Worm (Caenorhabditis elegans) whole organism, late embryonic: ENCODE results near the gene C45G9.11.

ENCODE experiments used
- C08G9.2 ChIP-seq: sonication (generic microtip); optimal IDR thresholded peaks from 2 replicates; lab custom pipeline; 2016; ENCODE audit warnings: mild to moderate bottlenecking, missing genetic modification characterization, moderate library complexity, missing compliant biosample characterization
- C38D4.7 ChIP-seq: fragments of 200-800 bp; sonication (Bioruptor generic); optimal IDR thresholded peaks from 2 replicates; lab custom pipeline; 2018; ENCODE audit warnings: mild to moderate bottlenecking, missing genetic modification characterization, moderate library complexity, missing compliant biosample characterization
- K02D7.2 ChIP-seq: sonication (generic microtip); optimal IDR thresholded peaks from 2 replicates; lab custom pipeline; 2017; ENCODE audit warnings: mild to moderate bottlenecking, missing genetic modification characterization, missing compliant biosample characterization
- Y22D7AL.16 ChIP-seq: sonication (generic microtip); optimal IDR thresholded peaks from 2 replicates; lab custom pipeline; 2016; ENCODE audit warnings: missing genetic modification characterization, missing compliant biosample characterization
- ceh-14 ChIP-seq: sonication (generic microtip); optimal IDR thresholded peaks from 2 replicates; lab custom pipeline; 2016; ENCODE audit warnings: missing genotype, missing genetic modification characterization, missing compliant biosample characterization
- ceh-18 ChIP-seq: sonication (generic microtip); optimal IDR thresholded peaks from 2 replicates; lab custom pipeline; 2016; ENCODE audit warnings: missing genetic modification characterization, missing compliant biosample characterization
- ceh-19 ChIP-seq: fragments of 200-800 bp; sonication (Bioruptor generic); optimal IDR thresholded peaks from 2 replicates; lab custom pipeline; 2018; ENCODE audit warnings: mild to moderate bottlenecking, missing genetic modification characterization, missing compliant biosample characterization
- ceh-2 ChIP-seq: sonication (generic microtip); optimal IDR thresholded peaks from 2 replicates; lab custom pipeline; 2016; ENCODE audit warnings: missing genotype, missing genetic modification characterization, missing compliant biosample characterization
- ceh-22 ChIP-seq: sonication (generic microtip); optimal IDR thresholded peaks from 2 replicates; lab custom pipeline; 2017; ENCODE audit warnings: missing biosample characterization, missing genetic modification characterization
- ceh-31 ChIP-seq: sonication (generic microtip); optimal IDR thresholded peaks from 2 replicates; lab custom pipeline; 2016; ENCODE audit warnings: missing genetic modification characterization, missing compliant biosample characterization
- ceh-34 ChIP-seq: sonication (generic microtip); optimal IDR thresholded peaks from 2 replicates; lab custom pipeline; 2016; ENCODE audit warnings: mild to moderate bottlenecking, missing genetic modification characterization, missing compliant biosample characterization
- ceh-45 ChIP-seq: fragments of 200-800 bp; sonication (Bioruptor generic); IDR thresholded peaks from 2 replicates; pipeline ENCODE4 v1.3.6; 2022; ENCODE audit warnings: missing genetic modification reagents, missing genetic modification characterization, missing compliant biosample characterization
- ceh-9 ChIP-seq: sonication (generic microtip); optimal IDR thresholded peaks from 2 replicates; lab custom pipeline; 2016; ENCODE audit warnings: mild to moderate bottlenecking, missing genetic modification characterization, inconsistent platforms, missing compliant biosample characterization
- che-1 ChIP-seq: sonication (generic microtip); optimal IDR thresholded peaks from 2 replicates; lab custom pipeline; 2016; ENCODE audit warnings: mild to moderate bottlenecking, missing genetic modification characterization, missing compliant biosample characterization
- dve-1 ChIP-seq: sonication (generic microtip); optimal IDR thresholded peaks from 2 replicates; lab custom pipeline; 2017; ENCODE audit warnings: antibody characterized with exemption, mild to moderate bottlenecking, missing genetic modification characterization, missing compliant biosample characterization
- elt-4 ChIP-seq: sonication (generic microtip); optimal IDR thresholded peaks from 2 replicates; lab custom pipeline; 2016; ENCODE audit warnings: missing genetic modification characterization, missing compliant biosample characterization
- fax-1 ChIP-seq: sonication (generic microtip); optimal IDR thresholded peaks from 2 replicates; lab custom pipeline; 2016; ENCODE audit warnings: missing genotype, missing genetic modification characterization, missing compliant biosample characterization
- fkh-10 ChIP-seq: fragments of 150-350 bp; optimal IDR thresholded peaks from 2 replicates; lab custom pipeline; 2014; ENCODE audit warnings: missing biosample characterization, missing genetic modification reagents, missing genetic modification characterization
- hlh-13 ChIP-seq: fragments of 200-800 bp; sonication (Bioruptor generic); optimal IDR thresholded peaks from 2 replicates; lab custom pipeline; 2018; ENCODE audit warnings: mild to moderate bottlenecking, missing genetic modification characterization, missing compliant biosample characterization
- hlh-8 ChIP-seq: sonication (generic microtip); optimal IDR thresholded peaks from 2 replicates; lab custom pipeline; 2016; ENCODE audit warnings: missing genotype, missing genetic modification characterization, missing compliant biosample characterization
- lim-6 ChIP-seq: sonication (generic microtip); optimal IDR thresholded peaks from 2 replicates; lab custom pipeline; 2016; ENCODE audit warnings: missing genetic modification characterization, missing compliant biosample characterization
- madf-2 ChIP-seq: sonication (generic microtip); optimal IDR thresholded peaks from 2 replicates; lab custom pipeline; 2017; ENCODE audit warnings: missing genetic modification characterization, missing compliant biosample characterization
- mec-3 ChIP-seq: sonication (generic microtip); optimal IDR thresholded peaks from 2 replicates; lab custom pipeline; 2016; ENCODE audit warnings: borderline replicate concordance, missing genetic modification characterization, missing compliant biosample characterization
- nhr-11 ChIP-seq: fragments of 150-350 bp; optimal IDR thresholded peaks from 2 replicates; lab custom pipeline; 2014; ENCODE audit warnings: missing biosample characterization, missing genetic modification characterization
- nhr-232 ChIP-seq: sonication (generic microtip); optimal IDR thresholded peaks from 2 replicates; lab custom pipeline; 2016; ENCODE audit warnings: missing genetic modification characterization, missing compliant biosample characterization
- npax-4 ChIP-seq: sonication (generic microtip); optimal IDR thresholded peaks from 2 replicates; lab custom pipeline; 2016; ENCODE audit warnings: missing genetic modification characterization, missing compliant biosample characterization
- odd-2 ChIP-seq: sonication (generic microtip); optimal IDR thresholded peaks from 2 replicates; lab custom pipeline; 2017; ENCODE audit warnings: antibody characterized with exemption, mild to moderate bottlenecking, missing genetic modification characterization, missing compliant biosample characterization
- pag-3 ChIP-seq: sonication (generic microtip); optimal IDR thresholded peaks from 2 replicates; lab custom pipeline; 2016; ENCODE audit warnings: missing compliant biosample characterization, missing genetic modification characterization, borderline replicate concordance
- pat-9 ChIP-seq: fragments of 200-800 bp; sonication (Bioruptor generic); optimal IDR thresholded peaks from 2 replicates; lab custom pipeline; 2018; ENCODE audit warnings: mild to moderate bottlenecking, missing genetic modification characterization, moderate library complexity, missing compliant biosample characterization
- pha-2 ChIP-seq: sonication (generic microtip); optimal IDR thresholded peaks from 2 replicates; lab custom pipeline; 2017; ENCODE audit warnings: mild to moderate bottlenecking, missing genetic modification characterization, missing compliant biosample characterization
- pqm-1 ChIP-seq: sonication (generic microtip); optimal IDR thresholded peaks from 2 replicates; lab custom pipeline; 2016; ENCODE audit warnings: missing genetic modification characterization, missing compliant biosample characterization
- pros-1 ChIP-seq: fragments of 150-350 bp; optimal IDR thresholded peaks from 2 replicates; lab custom pipeline; 2014; ENCODE audit warnings: missing biosample characterization, missing genetic modification reagents, missing genetic modification characterization
- ref-2 ChIP-seq: sonication (generic microtip); optimal IDR thresholded peaks from 2 replicates; lab custom pipeline; 2016; ENCODE audit warnings: missing genetic modification characterization, missing compliant biosample characterization
- rnt-1 ChIP-seq: sonication (generic microtip); optimal IDR thresholded peaks from 2 replicates; lab custom pipeline; 2016; ENCODE audit warnings: missing genetic modification characterization, missing compliant biosample characterization
- sox-4 ChIP-seq: sonication (generic microtip); optimal IDR thresholded peaks from 2 replicates; lab custom pipeline; 2017; ENCODE audit warnings: mild to moderate bottlenecking, missing genetic modification characterization, inconsistent platforms, missing compliant biosample characterization
- tbx-7 ChIP-seq: sonication (generic microtip); optimal IDR thresholded peaks from 2 replicates; lab custom pipeline; 2016; ENCODE audit warnings: missing genotype, missing genetic modification characterization, missing compliant biosample characterization
- ttx-3 ChIP-seq: sonication (generic microtip); optimal IDR thresholded peaks from 2 replicates; lab custom pipeline; 2016; ENCODE audit warnings: missing genetic modification reagents, missing genetic modification characterization, missing compliant biosample characterization
- unc-3 ChIP-seq, 2 experiments: fragments of 200-800 bp in 1 of 2; sonication (Bioruptor generic) in 1 of 2; sonication (generic microtip) in 1 of 2; conservative IDR thresholded peaks in 1 of 2; optimal IDR thresholded peaks in 1 of 2; 2 replicates each; pipeline versions ENCODE4 v1.3.6 to Lab custom; 2016 to 2022; ENCODE audit warnings: missing compliant biosample characterization in 2 of 2, missing genetic modification characterization in 2 of 2, missing genetic modification reagents in 1 of 2
- unc-86 ChIP-seq: sonication (generic microtip); optimal IDR thresholded peaks from 2 replicates; lab custom pipeline; 2016; ENCODE audit warnings: missing genetic modification characterization, missing compliant biosample characterization
- zip-5 ChIP-seq: sonication (generic microtip); optimal IDR thresholded peaks from 2 replicates; lab custom pipeline; 2016; ENCODE audit warnings: missing genetic modification characterization, missing compliant biosample characterization

Gene C45G9.11

ce11 chrIII:5031375-5031836 is 37.1 kb downstream of the C45G9.11 start (continued):
- TF ChIP-seq C38D4.7, result peak; percentile 78
- TF ChIP-seq fax-1 (tag; lab: Kevin White, UChicago), result peak; percentile 81
- TF ChIP-seq ceh-14 (tag; lab: Kevin White, UChicago), result peak; percentile 83
- TF ChIP-seq ceh-19 (GFP tag; lab: Kevin White, UChicago), result peak; percentile 90
- peak; percentile 51 for TF ChIP-seq mec-3 (tag; lab: Kevin White, UChicago)
- peak; percentile 38 for TF ChIP-seq Y22D7AL.16 (tag; lab: Kevin White, UChicago)
- peak; percentile 54 for TF ChIP-seq zip-5 (tag; lab: Kevin White, UChicago)
- TF ChIP-seq pros-1 (tag; lab: Kevin White, UChicago), result peak; percentile 24
- TF ChIP-seq pat-9 (tag; lab: Kevin White, UChicago), result peak; percentile 81
- peak; percentile 86 for TF ChIP-seq C08G9.2 (tag; lab: Kevin White, UChicago)
- peak; percentile 76 for TF ChIP-seq elt-4 (tag; lab: Kevin White, UChicago)
- peak; percentile 86 for TF ChIP-seq K02D7.2 (tag; lab: Kevin White, UChicago)

ce11 chrIII:5030629-5031028 is 37.9 kb downstream of the C45G9.11 start, which contains the start of gene klp-6:
klp-6 (plus strand) TSS chrIII:5030929.
- TF ChIP-seq tbx-7 (tag; lab: Kevin White, UChicago) (no peak), ceh-45 (GFP tag; lab: Robert Waterston, UW) (no peak)

ce11 chrIII:5027219-5027618 is 41.3 kb downstream of the C45G9.11 start:
- no peak for TF ChIP-seq unc-86 (tag; lab: Kevin White, UChicago)
- TF ChIP-seq pat-9 (tag; lab: Kevin White, UChicago), result no peak
- TF ChIP-seq npax-4 (tag; lab: Kevin White, UChicago), result no peak
- TF ChIP-seq pag-3 (tag; lab: Kevin White, UChicago), result no peak
- no peak for TF ChIP-seq nhr-232 (tag; lab: Kevin White, UChicago)
- no peak for TF ChIP-seq lim-6 (tag; lab: Kevin White, UChicago)
- no peak for TF ChIP-seq madf-2 (tag; lab: Kevin White, UChicago)
- no peak for TF ChIP-seq zip-5 (tag; lab: Kevin White, UChicago)
- TF ChIP-seq ref-2 (tag; lab: Kevin White, UChicago), result no peak
- no peak for TF ChIP-seq sox-4 (tag; lab: Kevin White, UChicago)
- no peak for TF ChIP-seq pqm-1 (tag; lab: Kevin White, UChicago)
- no peak for TF ChIP-seq tbx-7 (tag; lab: Kevin White, UChicago)
- TF ChIP-seq ceh-22 (tag; lab: Kevin White, UChicago), result no peak
- TF ChIP-seq che-1 (tag; lab: Kevin White, UChicago), result no peak
- no peak for TF ChIP-seq odd-2
- TF ChIP-seq rnt-1, result no peak
- TF ChIP-seq ceh-18 (tag; lab: Kevin White, UChicago), result no peak
- TF ChIP-seq ceh-2 (tag; lab: Kevin White, UChicago), result no peak
- TF ChIP-seq ttx-3 (tag; lab: Kevin White, UChicago), result no peak
- TF ChIP-seq, all 69 proteins: peak for 0

- TF ChIP-seq npax-4 (tag; lab: Kevin White, UChicago) (no peak), odd-2 (no peak), C08G9.2 (tag; lab: Kevin White, UChicago) (no peak), unc-3 (GFP tag; conservative IDR thresholded peaks at IDR 0.05; lab: Robert Waterston, UW) (no peak), unc-3 (tag; optimal IDR thresholded peaks at IDR 0.05; lab: Kevin White, UChicago) (no peak), pqm-1 (tag; lab: Kevin White, UChicago) (no peak), ceh-14 (tag; lab: Kevin White, UChicago) (no peak), nhr-11 (tag; lab: Kevin White, UChicago) (no peak), ceh-9 (tag; lab: Kevin White, UChicago) (no peak), ceh-22 (tag; lab: Kevin White, UChicago) (no peak), pha-2 (no peak), lim-6 (tag; lab: Kevin White, UChicago) (no peak), hlh-8 (tag; lab: Kevin White, UChicago) (no peak), zip-5 (tag; lab: Kevin White, UChicago) (no peak), elt-4 (tag; lab: Kevin White, UChicago) (no peak), hlh-13 (GFP tag; lab: Kevin White, UChicago) (no peak), ceh-31 (tag; lab: Kevin White, UChicago) (no peak), dve-1 (tag; lab: Kevin White, UChicago) (no peak), fkh-10 (GFP tag; lab: Kevin White, UChicago) (no peak), ceh-34 (tag; lab: Kevin White, UChicago) (no peak)
- TF ChIP-seq, all 69 proteins: peak for 0
Observed at ce11 chrIII:5026366-5026765, 42.2 kb downstream of the C45G9.11 start.
